Fruit fly (Drosophila melanogaster): Measurements from ENCODE around the gene CG12716.

DNA sequence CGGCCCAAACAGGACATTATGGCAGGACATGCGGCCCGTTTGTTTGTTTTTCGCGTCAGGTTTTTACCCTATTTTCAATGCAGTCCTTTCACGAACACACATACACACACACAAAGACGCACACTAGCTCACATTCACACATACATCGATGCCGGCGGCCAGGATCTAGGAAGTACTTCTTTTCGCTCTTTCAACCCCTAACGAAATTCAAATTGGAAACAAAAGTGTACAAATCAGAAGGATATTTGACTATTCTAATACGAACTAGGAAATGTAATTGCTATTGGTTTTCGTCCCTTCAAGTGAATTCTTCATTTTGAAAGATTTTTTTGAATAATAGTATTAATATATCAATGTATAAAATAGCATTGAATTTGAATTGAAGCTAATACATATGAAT is 35.6 kb downstream of the CG12716 start:
- no peak for TF ChIP-seq tj (GFP tag; optimal IDR thresholded peaks at IDR 0.05)
- no peak for TF ChIP-seq Hr96 (GFP tag; optimal IDR thresholded peaks at IDR 0.05)
- TF ChIP-seq kay (GFP tag; ENCODE audit: borderline replicate concordance), result no peak
- no peak for TF ChIP-seq CG33017 (tag; optimal IDR thresholded peaks at IDR 0.05)
- TF ChIP-seq cic (GFP tag; optimal IDR thresholded peaks at IDR 0.05), result no peak

Measured in whole organism, adult.